Fruit fly (Drosophila melanogaster): ENCODE measurements around the gene CG13738.

Gene CG13738

dm6 chr3L:13925117-13925726 is 48.1 kb downstream of the CG13738 start, which contains the start of gene Rgl (continued):
- TF ChIP-seq CG15479 (GFP tag; optimal IDR thresholded peaks at IDR 0.05) (peak; percentile 48), sug (tag; optimal IDR thresholded peaks at IDR 0.05) (no peak), Taf1 (GFP tag; IDR thresholded peaks at IDR 0.05) (no peak), Dp (GFP tag; optimal IDR thresholded peaks at IDR 0.05) (no peak), gt (GFP tag; IDR thresholded peaks at IDR 0.05) (no peak), pum (GFP tag; optimal IDR thresholded peaks at IDR 0.05) (no peak), gro (GFP tag; optimal IDR thresholded peaks at IDR 0.05) (peak; percentile 56), Nf-YB (GFP tag; optimal IDR thresholded peaks at IDR 0.05) (no peak), CG17359 (tag; optimal IDR thresholded peaks at IDR 0.05) (no peak), br (optimal IDR thresholded peaks at IDR 0.05) (no peak), pnt (GFP tag; optimal IDR thresholded peaks at IDR 0.05) (no peak), CG9609 (GFP tag; optimal IDR thresholded peaks at IDR 0.05) (no peak), NC2α (GFP tag; optimal IDR thresholded peaks at IDR 0.05) (no peak), psq (GFP tag; optimal IDR thresholded peaks at IDR 0.05) (no peak), CG1602 (GFP tag; optimal IDR thresholded peaks at IDR 0.05) (no peak), Spps (tag; optimal IDR thresholded peaks at IDR 0.05) (no peak), CG10274 (GFP tag; optimal IDR thresholded peaks at IDR 0.05) (no peak), sisA (GFP tag; IDR thresholded peaks at IDR 0.05) (no peak), PHDP (tag; optimal IDR thresholded peaks at IDR 0.05) (no peak), trem (tag; optimal IDR thresholded peaks at IDR 0.05) (no peak), CG6683 (GFP tag; optimal IDR thresholded peaks at IDR 0.05) (no peak), peb (GFP tag; IDR thresholded peaks at IDR 0.05) (no peak), CG7928 (GFP tag; optimal IDR thresholded peaks at IDR 0.05) (no peak), CG14050 (GFP tag; IDR thresholded peaks at IDR 0.05) (no peak), croc (GFP tag; conservative IDR thresholded peaks at IDR 0.05) (no peak), CG3995 (GFP tag; optimal IDR thresholded peaks at IDR 0.05) (no peak), bbx (GFP tag; IDR thresholded peaks at IDR 0.05; ENCODE audit: partially characterized antibody) (peak; percentile 24; the same call in 1 of the 2 replicates), klu (GFP tag; IDR thresholded peaks at IDR 0.05) (no peak), pb (GFP tag; optimal IDR thresholded peaks at IDR 0.05) (no peak), CG12155 (GFP tag; optimal IDR thresholded peaks at IDR 0.05) (no peak), yki (optimal IDR thresholded peaks at IDR 0.05) (peak; percentile 80), dmrt99B (tag; optimal IDR thresholded peaks at IDR 0.05) (no peak), CG16815 (GFP tag; optimal IDR thresholded peaks at IDR 0.05) (no peak), vvl (GFP tag; IDR thresholded peaks at IDR 0.05) (peak; percentile 60; the same call in 1 of the 2 replicates), so (GFP tag; IDR thresholded peaks at IDR 0.05) (no peak), ranshi (GFP tag; IDR thresholded peaks at IDR 0.05) (peak; percentile 51; the same call in 1 of the 2 replicates), CG8765 (GFP tag; IDR thresholded peaks at IDR 0.05) (no peak), Sin3A (optimal IDR thresholded peaks at IDR 0.05) (no peak), TFAM (GFP tag; optimal IDR thresholded peaks at IDR 0.05) (no peak), Poxn (GFP tag; IDR thresholded peaks at IDR 0.05) (no peak), CG10979 (tag; optimal IDR thresholded peaks at IDR 0.05) (no peak), unc-4 (GFP tag; IDR thresholded peaks at IDR 0.05; ENCODE audit: partially characterized antibody) (peak; percentile 18; the same call in 1 of the 2 replicates), sens (GFP tag) (peak; percentile 65), CG4617 (GFP tag; optimal IDR thresholded peaks at IDR 0.05; ENCODE audit: borderline replicate concordance) (no peak), CG9932 (GFP tag; IDR thresholded peaks at IDR 0.05) (0 out of 2 replicates have a peak, but pooled peaks have one; percentile 15), cas (GFP tag; IDR thresholded peaks at IDR 0.05) (no peak), CG16813 (GFP tag; IDR thresholded peaks at IDR 0.05; ENCODE audit: partially characterized antibody) (0 out of 3 replicates have a peak, but pooled peaks have one; percentile 20), disco-r (GFP tag; optimal IDR thresholded peaks at IDR 0.05) (no peak), sqz (GFP tag; optimal IDR thresholded peaks at IDR 0.05) (peak; percentile 93), en (GFP tag; optimal IDR thresholded peaks at IDR 0.05) (no peak), Dbx (GFP tag; IDR thresholded peaks at IDR 0.05) (no peak), chif (GFP tag; optimal IDR thresholded peaks at IDR 0.05) (no peak), tx (GFP tag; optimal IDR thresholded peaks at IDR 0.05) (no peak)

Data from whole organism, embryonic.